Worm (Caenorhabditis elegans): ENCODE results near the gene snn-1.

snn-1 gene

ce11 chrIV:1781559-1781958 is 33.4 kb downstream of the snn-1 start, which contains the start of gene frpr-19:
frpr-19 (minus strand) TSS chrIV:1781659.
- TF ChIP-seq nfyb-1 (GFP tag; IDR thresholded peaks at IDR 0.05) (no peak), zfh-2 (GFP tag; conservative IDR thresholded peaks at IDR 0.05) (peak; percentile 41; the same call in 1 of the 2 replicates)

- TF ChIP-seq ZK185.1 (tag; optimal IDR thresholded peaks at IDR 0.05; ENCODE audit: poor library complexity, severe bottlenecking) (no peak), C17E4.6 (GFP tag; IDR thresholded peaks at IDR 0.05) (no peak), F10E7.11 (tag; optimal IDR thresholded peaks at IDR 0.05) (no peak)
Measured at ce11 chrIV:1771843-1772242, 43.1 kb downstream of the snn-1 start, which contains the start of gene Y41D4A.1. Y41D4A.1 (plus strand) TSS chrIV:1772143.

ce11 chrIV:1769074-1769473 is 45.8 kb downstream of the snn-1 start:
- no peak for TF ChIP-seq hsf-1 (GFP tag; IDR thresholded peaks at IDR 0.05)
- no peak for TF ChIP-seq akir-1 (GFP tag; optimal IDR thresholded peaks at IDR 0.05)
- TF ChIP-seq zfh-2 (GFP tag; conservative IDR thresholded peaks at IDR 0.05) = peak; percentile 96
- no peak for TF ChIP-seq gei-17 (GFP tag; optimal IDR thresholded peaks at IDR 0.05)
- no peak for TF ChIP-seq F39B2.1 (GFP tag; IDR thresholded peaks at IDR 0.05)
- peak; percentile 96 for TF ChIP-seq egrh-3 (GFP tag; IDR thresholded peaks at IDR 0.05)
- peak; percentile 29 for TF ChIP-seq sptf-2 (GFP tag; optimal IDR thresholded peaks at IDR 0.05)
- no peak for TF ChIP-seq Y53G8AR.9 (GFP tag; conservative IDR thresholded peaks at IDR 0.05)
- TF ChIP-seq lin-54 (GFP tag; optimal IDR thresholded peaks at IDR 0.05) = no peak
- TF ChIP-seq aptf-3 (GFP tag; IDR thresholded peaks at IDR 0.05) = 0 out of 2 replicates have a peak, but pooled peaks have one; percentile 57
- no peak for TF ChIP-seq repo-1 (tag; optimal IDR thresholded peaks at IDR 0.05)
- TF ChIP-seq lin-26 (GFP tag; IDR thresholded peaks at IDR 0.05) = 0 out of 2 replicates have a peak, but pooled peaks have one; percentile 20
- 0 out of 2 replicates have a peak, but pooled peaks have one; percentile 23 for TF ChIP-seq hlh-26 (GFP tag; conservative IDR thresholded peaks at IDR 0.05)
- peak; percentile 29; the same call in 1 of the 2 replicates for TF ChIP-seq mcd-1 (GFP tag; IDR thresholded peaks at IDR 0.05)
- peak; percentile 15 for TF ChIP-seq fkh-3 (tag; optimal IDR thresholded peaks at IDR 0.05)
- TF ChIP-seq attf-3 (GFP tag; conservative IDR thresholded peaks at IDR 0.05) = no peak

- no peak for TF ChIP-seq xnd-1 (tag; optimal IDR thresholded peaks at IDR 0.05)
- no peak for TF ChIP-seq B0261.1 (tag; optimal IDR thresholded peaks at IDR 0.05)
- TF ChIP-seq snpc-4 (GFP tag; optimal IDR thresholded peaks at IDR 0.05) = no peak
- no peak for TF ChIP-seq snpc-4 (tag; optimal IDR thresholded peaks at IDR 0.05)
- no peak for TF ChIP-seq ceh-27 (GFP tag; optimal IDR thresholded peaks at IDR 0.05)
- TF ChIP-seq Y95B8A.8 (GFP tag; IDR thresholded peaks at IDR 0.05) = no peak
- no peak for TF ChIP-seq madf-8 (GFP tag; conservative IDR thresholded peaks at IDR 0.05)
- TF ChIP-seq madf-10 (tag; optimal IDR thresholded peaks at IDR 0.05) = no peak
- TF ChIP-seq die-1 (tag; optimal IDR thresholded peaks at IDR 0.05) = no peak
- TF ChIP-seq nhr-120 (GFP tag; IDR thresholded peaks at IDR 0.05) = no peak
- no peak for TF ChIP-seq ceh-58 (GFP tag; IDR thresholded peaks at IDR 0.05)
- TF ChIP-seq snpc-3.4 (tag; optimal IDR thresholded peaks at IDR 0.05) = no peak
- no peak for TF ChIP-seq C06A6.2 (GFP tag; conservative IDR thresholded peaks at IDR 0.05)
- TF ChIP-seq ama-1 (optimal IDR thresholded peaks at IDR 0.05) = no peak
- no peak for TF ChIP-seq ama-1 (GFP tag; optimal IDR thresholded peaks at IDR 0.05)
- no peak for TF ChIP-seq rpc-1 (optimal IDR thresholded peaks at IDR 0.05)
- TF ChIP-seq rpc-1 (tag; optimal IDR thresholded peaks at IDR 0.05) = no peak
Measured at ce11 chrIV:1768288-1768687, 46.6 kb downstream of the snn-1 start, which contains the start of gene col-108. col-108 (plus strand) TSS chrIV:1768588.
